Fruit fly (Drosophila melanogaster) whole organism, embryonic: ENCODE measurements around the gene dod.

Experiments used
- Asciz ChIP-seq: fragments of 200-800 bp; sonication (Bioruptor generic); optimal IDR thresholded peaks from 2 replicates; lab custom pipeline; 2017; ENCODE audit warnings: missing biosample characterization, mild to moderate bottlenecking, missing genetic modification characterization, missing genetic modification reagents
- Atf3 ChIP-seq: fragments of 200-800 bp; sonication (Bioruptor generic); optimal IDR thresholded peaks from 3 replicates; lab custom pipeline; 2016; ENCODE audit warnings: missing biosample characterization, missing genetic modification characterization
- Bteb2 ChIP-seq: fragments of 200-800 bp; sonication (Bioruptor generic); optimal IDR thresholded peaks from 2 replicates; lab custom pipeline; 2016; ENCODE audit warnings: missing biosample characterization, missing genetic modification characterization
- CG12155 ChIP-seq: fragments of 200-800 bp; sonication (Bioruptor generic); optimal IDR thresholded peaks from 3 replicates; lab custom pipeline; 2016; ENCODE audit warnings: missing biosample characterization, missing genetic modification characterization
- CG12391 ChIP-seq: fragments of 200-800 bp; sonication (Bioruptor generic); optimal IDR thresholded peaks from 3 replicates; lab custom pipeline; 2018; ENCODE audit warnings: missing biosample characterization, mild to moderate bottlenecking, missing genetic modification characterization, moderate library complexity
- CG12659 ChIP-seq: fragments of 200-800 bp; sonication (Bioruptor generic); optimal IDR thresholded peaks from 3 replicates; lab custom pipeline; 2017; ENCODE audit warnings: mild to moderate bottlenecking, missing biosample characterization, missing genetic modification reagents, missing genetic modification characterization
- CG14441 ChIP-seq: fragments of 200-800 bp; sonication (Bioruptor generic); IDR thresholded peaks from 2 replicates; pipeline ENCODE4 v1.3.6; 2022; ENCODE audit warnings: missing biosample characterization, missing genetic modification characterization
- CG17612 ChIP-seq: fragments of 200-800 bp; sonication (Bioruptor generic); IDR thresholded peaks from 2 replicates; pipeline ENCODE4 v1.3.6; 2022; ENCODE audit warnings: missing biosample characterization, missing genetic modification characterization
- CG18262 ChIP-seq: fragments of 200-800 bp; optimal IDR thresholded peaks from 3 replicates; lab custom pipeline; 2019; ENCODE audit warnings: missing biosample characterization, mild to moderate bottlenecking, missing genetic modification characterization, moderate library complexity
- CG18619 ChIP-seq: fragments of 200-800 bp; sonication (Bioruptor generic); optimal IDR thresholded peaks from 3 replicates; lab custom pipeline; 2017; ENCODE audit warnings: missing biosample characterization, mild to moderate bottlenecking, missing genetic modification characterization
- CG2202 ChIP-seq: fragments of 200-800 bp; sonication (Bioruptor generic); optimal IDR thresholded peaks from 2 replicates; lab custom pipeline; 2018; ENCODE audit warnings: missing biosample characterization, mild to moderate bottlenecking, missing genetic modification characterization
- CG3847 ChIP-seq: fragments of 200-800 bp; sonication (Bioruptor generic); IDR thresholded peaks from 2 replicates; pipeline ENCODE4 v1.3.6; 2022; ENCODE audit warnings: missing biosample characterization, missing genetic modification characterization
- CG4360 ChIP-seq: fragments of 200-800 bp; sonication (Bioruptor generic); IDR thresholded peaks from 2 replicates; pipeline ENCODE4 v1.3.6; 2022; ENCODE audit warnings: missing biosample characterization, missing genetic modification characterization
- CG4707 ChIP-seq: fragments of 200-800 bp; sonication (Bioruptor generic); optimal IDR thresholded peaks from 2 replicates; lab custom pipeline; 2018; ENCODE audit warnings: missing biosample characterization, mild to moderate bottlenecking, missing genetic modification characterization, moderate library complexity
- CG5180 ChIP-seq: fragments of 200-800 bp; sonication (Bioruptor generic); optimal IDR thresholded peaks from 3 replicates; lab custom pipeline; 2017; ENCODE audit warnings: missing biosample characterization, missing genetic modification characterization, mild to moderate bottlenecking, moderate library complexity, missing genetic modification reagents
- CG7786 ChIP-seq: fragments of 200-800 bp; sonication (Bioruptor generic); optimal IDR thresholded peaks from 2 replicates; lab custom pipeline; 2016; ENCODE audit warnings: missing biosample characterization, missing genetic modification characterization
- CG9932 ChIP-seq: fragments of 200-800 bp; sonication (Bioruptor generic); IDR thresholded peaks from 2 replicates; pipeline ENCODE4 v1.3.6; 2022; ENCODE audit warnings: missing biosample characterization, missing genetic modification characterization
- CHES-1-like ChIP-seq: fragments of 200-800 bp; sonication (Bioruptor generic); optimal IDR thresholded peaks from 2 replicates; lab custom pipeline; 2016; ENCODE audit warnings: missing biosample characterization, missing genetic modification characterization
- D19A ChIP-seq: fragments of 200-800 bp; optimal IDR thresholded peaks from 3 replicates; lab custom pipeline; 2019; ENCODE audit warnings: missing biosample characterization, mild to moderate bottlenecking, missing genetic modification characterization, moderate library complexity
- D19B ChIP-seq: fragments of 200-800 bp; sonication (Bioruptor generic); optimal IDR thresholded peaks from 2 replicates; lab custom pipeline; 2017; ENCODE audit warnings: missing biosample characterization, mild to moderate bottlenecking, missing genetic modification characterization
- Ets65A ChIP-seq: fragments of 200-800 bp; sonication (Bioruptor generic); peaks from one replicate; lab custom pipeline; 2016; ENCODE audit warnings: missing biosample characterization, missing genetic modification characterization
- GATAe ChIP-seq: fragments of 200-800 bp; sonication (Bioruptor generic); conservative IDR thresholded peaks from 2 replicates; pipeline ENCODE4 v1.3.6; 2022; ENCODE audit warnings: missing biosample characterization, missing genetic modification characterization
- Gsc ChIP-seq: fragments of 200-800 bp; sonication (Bioruptor generic); IDR thresholded peaks from 2 replicates; pipeline ENCODE4 v1.3.6; 2022; ENCODE audit warnings: missing biosample characterization, missing genetic modification characterization
- H15 ChIP-seq: fragments of 200-800 bp; sonication (Bioruptor generic); IDR thresholded peaks from 3 replicates; pipeline ENCODE4 v1.3.6; 2022; ENCODE audit warnings: missing biosample characterization, missing genetic modification characterization
- HLH54F ChIP-seq: fragments of 200-800 bp; sonication (Bioruptor generic); optimal IDR thresholded peaks from 3 replicates; lab custom pipeline; 2016; ENCODE audit warnings: missing biosample characterization, missing genetic modification characterization
- HmgZ ChIP-seq: fragments of 200-800 bp; sonication (Bioruptor generic); optimal IDR thresholded peaks from 2 replicates; lab custom pipeline; 2018; ENCODE audit warnings: missing biosample characterization, mild to moderate bottlenecking, missing genetic modification characterization
- Hmx ChIP-seq: fragments of 200-800 bp; sonication (Bioruptor generic); optimal IDR thresholded peaks from 2 replicates; lab custom pipeline; 2016; ENCODE audit warnings: missing biosample characterization, missing genetic modification characterization
- Hr51 ChIP-seq, 2 experiments: fragments of 200-800 bp; sonication (Bioruptor generic); optimal IDR thresholded peaks; 2 replicates in 1 of 2; 3 replicates in 1 of 2; lab custom pipeline; 2016 to 2018; ENCODE audit warnings: missing biosample characterization in 2 of 2, missing genetic modification characterization in 2 of 2, mild to moderate bottlenecking in 1 of 2, moderate library complexity in 1 of 2
- MBD-R2 ChIP-seq: fragments of 200-800 bp; sonication (Bioruptor generic); IDR thresholded peaks from 2 replicates; pipeline ENCODE4 v1.3.6; 2022; ENCODE audit warnings: missing biosample characterization, missing genetic modification characterization
- Sox100B ChIP-seq: fragments of 200-800 bp; sonication (Bioruptor generic); optimal IDR thresholded peaks from 3 replicates; lab custom pipeline; 2018; ENCODE audit warnings: missing biosample characterization, mild to moderate bottlenecking, missing genetic modification characterization
- Usf ChIP-seq: fragments of 200-800 bp; sonication (Bioruptor generic); optimal IDR thresholded peaks from 2 replicates; lab custom pipeline; 2017; ENCODE audit warnings: missing genotype, missing biosample characterization, missing genetic modification characterization
- btn ChIP-seq: fragments of 200-800 bp; sonication (Bioruptor generic); optimal IDR thresholded peaks from 2 replicates; lab custom pipeline; 2016; ENCODE audit warnings: missing biosample characterization, missing genetic modification characterization
- ci ChIP-seq: fragments of 200-800 bp; sonication (Bioruptor generic); IDR thresholded peaks from 3 replicates; pipeline ENCODE4 v1.3.6; 2022; ENCODE audit warnings: missing biosample characterization, missing genetic modification characterization
- dpn ChIP-seq, 2 experiments: fragments of 200-800 bp; sonication (Bioruptor generic); optimal IDR thresholded peaks; 3 replicates each; lab custom pipeline; 2016; ENCODE audit warnings: missing biosample characterization in 2 of 2, missing genetic modification characterization in 2 of 2
- ems ChIP-seq: fragments of 200-800 bp; sonication (Bioruptor generic); optimal IDR thresholded peaks from 3 replicates; lab custom pipeline; 2016; ENCODE audit warnings: missing biosample characterization, missing genetic modification characterization
- fd64A ChIP-seq: fragments of 200-800 bp; sonication (Bioruptor generic); optimal IDR thresholded peaks from 3 replicates; lab custom pipeline; 2018; ENCODE audit warnings: missing biosample characterization, mild to moderate bottlenecking, missing genetic modification characterization
- gcm2 ChIP-seq: fragments of 200-800 bp; sonication (Bioruptor generic); optimal IDR thresholded peaks from 2 replicates; lab custom pipeline; 2016; ENCODE audit warnings: missing biosample characterization, missing genetic modification characterization
- gsb ChIP-seq: fragments of 200-800 bp; sonication (Bioruptor generic); IDR thresholded peaks from 2 replicates; pipeline ENCODE4 v1.3.6; 2022; ENCODE audit warnings: missing biosample characterization, missing genetic modification characterization
- her ChIP-seq: fragments of 200-800 bp; sonication (Bioruptor generic); optimal IDR thresholded peaks from 2 replicates; lab custom pipeline; 2016; ENCODE audit warnings: missing biosample characterization, missing genetic modification characterization
- jumu ChIP-seq: fragments of 200-800 bp; sonication (Bioruptor generic); optimal IDR thresholded peaks from 3 replicates; lab custom pipeline; 2016; ENCODE audit warnings: missing biosample characterization, missing genetic modification characterization
- klu ChIP-seq: fragments of 200-800 bp; sonication (Bioruptor generic); IDR thresholded peaks from 2 replicates; pipeline ENCODE4 v1.3.6; 2022; ENCODE audit warnings: missing biosample characterization, missing genetic modification characterization
- lab ChIP-seq: fragments of 200-800 bp; sonication (Bioruptor generic); optimal IDR thresholded peaks from 3 replicates; lab custom pipeline; 2017; ENCODE audit warnings: missing biosample characterization, missing genetic modification characterization, mild to moderate bottlenecking, moderate library complexity, missing genetic modification reagents
- lola ChIP-seq, 3 experiments: fragments of >200 bp in 2 of 3; fragments of 200-800 bp in 1 of 3; sonication (Bioruptor generic) in 1 of 3; optimal IDR thresholded peaks; 2 replicates each; lab custom pipeline; 2017 to 2019; ENCODE audit warnings: missing biosample characterization in 3 of 3, missing genetic modification characterization in 3 of 3, mild to moderate bottlenecking in 1 of 3, moderate library complexity in 1 of 3
- run ChIP-seq: fragments of 200-800 bp; sonication (Bioruptor generic); optimal IDR thresholded peaks from 3 replicates; lab custom pipeline; 2018; ENCODE audit warnings: missing biosample characterization, mild to moderate bottlenecking, missing genetic modification characterization
- sqz ChIP-seq: fragments of 200-800 bp; sonication (Bioruptor generic); optimal IDR thresholded peaks from 3 replicates; lab custom pipeline; 2018; ENCODE audit warnings: missing biosample characterization, mild to moderate bottlenecking, missing genetic modification characterization
- sr ChIP-seq: fragments of 200-800 bp; sonication (Bioruptor generic); IDR thresholded peaks from 3 replicates; pipeline ENCODE4 v1.3.6; 2022; ENCODE audit warnings: missing biosample characterization, missing genetic modification characterization
- wor ChIP-seq: fragments of 200-800 bp; sonication (Bioruptor generic); IDR thresholded peaks from 2 replicates; pipeline ENCODE4 v1.3.6; 2022; ENCODE audit warnings: missing biosample characterization, missing genetic modification characterization
- zf30C ChIP-seq: fragments of 200-800 bp; sonication (Bioruptor generic); optimal IDR thresholded peaks from 3 replicates; lab custom pipeline; 2018; ENCODE audit warnings: missing biosample characterization, mild to moderate bottlenecking, missing genetic modification characterization

The dod gene

dm6 chrX:21349800-21350309 lies 4.7 kb downstream of the dod start, which contains the start of the genes peng and sol (continued):
- peak in 1 of 3 experiments; percentile 66 for TF ChIP-seq lola (GFP tag; optimal IDR thresholded peaks at IDR 0.05; lab: Kevin White, UChicago)
- peak; percentile 80 for TF ChIP-seq CG12155 (GFP tag; lab: Kevin White, UChicago)
- peak; percentile 73 for TF ChIP-seq CG14441 (GFP tag; lab: Robert Waterston, UW)
- no peak for TF ChIP-seq lab (GFP tag; lab: Kevin White, UChicago)
- TF ChIP-seq gcm2 (GFP tag; lab: Kevin White, UChicago) = peak; percentile 39
- TF ChIP-seq jumu (GFP tag; lab: Kevin White, UChicago) = peak; percentile 58
- TF ChIP-seq GATAe (GFP tag; lab: Robert Waterston, UW) = no peak
- peak; percentile 40 for TF ChIP-seq her
- peak; percentile 42; the same call in 1 of the 3 replicates for TF ChIP-seq H15 (GFP tag; lab: Robert Waterston, UW)
- peak; percentile 69 for TF ChIP-seq CG3847
- peak; percentile 84 for TF ChIP-seq CG12391
- TF ChIP-seq ems = peak; percentile 44
- peak; percentile 67 for TF ChIP-seq HLH54F
- TF ChIP-seq CG7786 (GFP tag; lab: Kevin White, UChicago) = peak; percentile 72
- TF ChIP-seq Hr51 (GFP tag; optimal IDR thresholded peaks at IDR 0.05; lab: Kevin White, UChicago) = peak; percentile 16 to 74
- TF ChIP-seq sqz = no peak
- no peak for TF ChIP-seq gsb (GFP tag; lab: Robert Waterston, UW)
- TF ChIP-seq klu = peak; percentile 52
- no peak for TF ChIP-seq wor
- TF ChIP-seq Hmx (GFP tag; lab: Kevin White, UChicago) = no peak
- TF ChIP-seq dpn (GFP tag; optimal IDR thresholded peaks at IDR 0.05; lab: Kevin White, UChicago) = peak; percentile 69 to 81
- peak; percentile 39 for TF ChIP-seq CHES-1-like (GFP tag; lab: Kevin White, UChicago)
- peak; percentile 42 for TF ChIP-seq D19B (GFP tag; lab: Kevin White, UChicago)
- TF ChIP-seq sr (GFP tag; lab: Robert Waterston, UW) = no peak
- TF ChIP-seq ci (GFP tag; lab: Robert Waterston, UW) = peak; percentile 51; the same call in 1 of the 3 replicates
- TF ChIP-seq CG4707 (GFP tag; lab: Kevin White, UChicago) = no peak
- peak; percentile 53 for TF ChIP-seq Atf3
- peak; percentile 52 for TF ChIP-seq btn (GFP tag; lab: Kevin White, UChicago)
- no peak for TF ChIP-seq CG17612 (GFP tag; lab: Robert Waterston, UW)
- peak; percentile 96 for TF ChIP-seq Ets65A (GFP tag; lab: Kevin White, UChicago)
- peak; percentile 34 for TF ChIP-seq CG2202 (tag; lab: Kevin White, UChicago)
- no peak for TF ChIP-seq Sox100B (GFP tag; lab: Kevin White, UChicago)
- TF ChIP-seq zf30C (GFP tag; lab: Kevin White, UChicago) = no peak
- no peak for TF ChIP-seq CG5180 (GFP tag; lab: Kevin White, UChicago)
- no peak for TF ChIP-seq CG4360 (GFP tag; lab: Robert Waterston, UW)
- TF ChIP-seq Asciz (GFP tag; lab: Kevin White, UChicago) = no peak
- no peak; the same call in 1 of the 2 replicates for TF ChIP-seq MBD-R2 (GFP tag; lab: Robert Waterston, UW)
- TF ChIP-seq D19A = peak; percentile 47
- TF ChIP-seq Usf (GFP tag; lab: Kevin White, UChicago) = peak; percentile 63
- peak; percentile 70 for TF ChIP-seq CG12659 (GFP tag; lab: Kevin White, UChicago)
- TF ChIP-seq Gsc = no peak
- TF ChIP-seq fd64A (GFP tag; lab: Kevin White, UChicago) = no peak
- peak; percentile 31 for TF ChIP-seq HmgZ (tag; lab: Kevin White, UChicago)
- TF ChIP-seq CG18262 = peak; percentile 71
- TF ChIP-seq Bteb2 (GFP tag; lab: Kevin White, UChicago) = peak; percentile 64
- peak; percentile 57 for TF ChIP-seq CG18619 (GFP tag; lab: Kevin White, UChicago)
- TF ChIP-seq CG9932 = peak; percentile 79
- no peak for TF ChIP-seq run
